Fruit fly (Drosophila melanogaster) whole organism, embryonic: Measurements from ENCODE around the gene CG8300.
A peak's percentile ranks its signal among the peaks of the same experiment; 100 is the strongest.

Source experiments
- Awh ChIP-seq: fragments of 200-800 bp; sonication (Bioruptor generic); IDR thresholded peaks from 2 replicates; pipeline ENCODE4, ENCODE4 v1.3.6; 2022; ENCODE audit warnings: missing biosample characterization, missing genetic modification characterization
- Bdp1 ChIP-seq: fragments of 200-800 bp; sonication (Bioruptor generic); optimal IDR thresholded peaks from 3 replicates; lab custom pipeline; 2016; ENCODE audit warnings: missing biosample characterization, missing genetic modification characterization
- CG10147 ChIP-seq: fragments of 200-800 bp; sonication (Bioruptor generic); optimal IDR thresholded peaks from 2 replicates; lab custom pipeline; 2019; ENCODE audit warnings: missing biosample characterization, mild to moderate bottlenecking, missing genetic modification characterization, moderate library complexity
- CG1024 ChIP-seq: fragments of 200-800 bp; sonication (Bioruptor generic); IDR thresholded peaks from 2 replicates; pipeline ENCODE4 v1.3.6; 2022; ENCODE audit warnings: missing biosample characterization, missing genetic modification characterization
- CG10274 ChIP-seq: fragments of 200-800 bp; sonication (Bioruptor generic); optimal IDR thresholded peaks from 3 replicates; lab custom pipeline; 2017; ENCODE audit warnings: missing biosample characterization, mild to moderate bottlenecking, missing genetic modification characterization
- CG11560 ChIP-seq: fragments of 200-800 bp; sonication (Bioruptor generic); IDR thresholded peaks from 3 replicates; pipeline ENCODE4 v1.3.6; 2022; ENCODE audit warnings: missing biosample characterization, missing genetic modification characterization
- CG1602 ChIP-seq: fragments of 200-800 bp; sonication (Bioruptor generic); optimal IDR thresholded peaks from 3 replicates; lab custom pipeline; 2016; ENCODE audit warnings: missing biosample characterization, missing genetic modification characterization
- CG16779 ChIP-seq: fragments of 200-800 bp; sonication (Bioruptor generic); IDR thresholded peaks from 2 replicates; pipeline ENCODE4 v1.3.6; 2022; ENCODE audit warnings: missing biosample characterization, missing genetic modification characterization
- CG18764 ChIP-seq: fragments of 200-800 bp; sonication (Bioruptor generic); optimal IDR thresholded peaks from 3 replicates; lab custom pipeline; 2016; ENCODE audit warnings: missing biosample characterization, missing genetic modification characterization
- CG2129 ChIP-seq: fragments of 200-800 bp; sonication (Bioruptor generic); IDR thresholded peaks from 2 replicates; pipeline ENCODE4 v1.3.6; 2022; ENCODE audit warnings: missing biosample characterization, missing genetic modification characterization; ENCODE audit not compliant: partially characterized antibody
- CG2199 ChIP-seq: fragments of 200-800 bp; sonication (Bioruptor generic); IDR thresholded peaks from 3 replicates; pipeline ENCODE4 v1.3.6; 2022; ENCODE audit warnings: missing biosample characterization, missing genetic modification characterization
- CG31441 ChIP-seq: fragments of 200-800 bp; sonication (Bioruptor generic); IDR thresholded peaks from 2 replicates; pipeline ENCODE4 v1.3.6; 2022; ENCODE audit warnings: missing biosample characterization, missing genetic modification characterization
- CG32532 ChIP-seq: fragments of 200-800 bp; sonication (Bioruptor generic); IDR thresholded peaks from 2 replicates; pipeline ENCODE4 v1.3.6; 2022; ENCODE audit warnings: missing biosample characterization, missing genetic modification characterization
- CG33557 ChIP-seq: fragments of 200-800 bp; sonication (Bioruptor generic); optimal IDR thresholded peaks from 2 replicates; lab custom pipeline; 2019; ENCODE audit warnings: missing biosample characterization, mild to moderate bottlenecking, missing genetic modification characterization, moderate library complexity
- CG3726 ChIP-seq: fragments of 200-800 bp; sonication (Bioruptor generic); IDR thresholded peaks from 3 replicates; pipeline ENCODE4, ENCODE4 v1.3.6; 2022; ENCODE audit warnings: missing biosample characterization, missing genetic modification characterization
- CG3847 ChIP-seq: fragments of 200-800 bp; sonication (Bioruptor generic); IDR thresholded peaks from 2 replicates; pipeline ENCODE4 v1.3.6; 2022; ENCODE audit warnings: missing biosample characterization, missing genetic modification characterization
- CG4730 ChIP-seq: fragments of 200-800 bp; sonication (Bioruptor generic); IDR thresholded peaks from 2 replicates; pipeline ENCODE4 v1.3.6; 2022; ENCODE audit warnings: missing biosample characterization, missing genetic modification characterization
- CG4854 ChIP-seq: fragments of 200-800 bp; sonication (Bioruptor generic); optimal IDR thresholded peaks from 2 replicates; lab custom pipeline; 2016; ENCODE audit warnings: missing biosample characterization, missing genetic modification characterization, inconsistent platforms
- CG5245 ChIP-seq: fragments of 200-800 bp; sonication (Bioruptor generic); optimal IDR thresholded peaks from 3 replicates; lab custom pipeline; 2016; ENCODE audit warnings: missing biosample characterization, missing genetic modification characterization
- CG7928 ChIP-seq: fragments of 200-800 bp; sonication (Bioruptor generic); optimal IDR thresholded peaks from 2 replicates; lab custom pipeline; 2017; ENCODE audit warnings: missing biosample characterization, mild to moderate bottlenecking, missing genetic modification characterization
- CG8388 ChIP-seq: fragments of 200-800 bp; sonication (Bioruptor generic); optimal IDR thresholded peaks from 2 replicates; lab custom pipeline; 2019; ENCODE audit warnings: missing biosample characterization, mild to moderate bottlenecking, missing genetic modification characterization, moderate library complexity
- CG9215 ChIP-seq: fragments of 200-800 bp; sonication (Bioruptor generic); IDR thresholded peaks from 2 replicates; pipeline ENCODE4 v1.3.6; 2022; ENCODE audit warnings: missing biosample characterization, missing genetic modification characterization
- Dbx ChIP-seq: fragments of 200-800 bp; sonication (Bioruptor generic); IDR thresholded peaks from 3 replicates; pipeline ENCODE4 v1.3.6; 2022; ENCODE audit warnings: missing biosample characterization, missing genetic modification characterization
- Doc2 ChIP-seq: fragments of 200-800 bp; sonication (Bioruptor generic); IDR thresholded peaks from 2 replicates; pipeline ENCODE4 v1.3.6; 2022; ENCODE audit warnings: missing biosample characterization, missing genetic modification characterization
- Dref ChIP-seq: fragments of 200-800 bp; sonication (Bioruptor generic); IDR thresholded peaks from 2 replicates; pipeline ENCODE4 v1.3.6; 2022; ENCODE audit warnings: missing biosample characterization, missing genetic modification characterization
- Fer2 ChIP-seq: fragments of 200-800 bp; sonication (Bioruptor generic); optimal IDR thresholded peaks from 2 replicates; lab custom pipeline; 2018; ENCODE audit warnings: missing biosample characterization, mild to moderate bottlenecking, missing genetic modification characterization, moderate library complexity
- Gug ChIP-seq: fragments of 200-800 bp; sonication (Bioruptor generic); IDR thresholded peaks from 4 replicates; pipeline ENCODE4 v1.3.6; 2022; ENCODE audit warnings: missing biosample characterization, missing genetic modification characterization
- HHEX ChIP-seq: fragments of 200-800 bp; sonication (Bioruptor generic); optimal IDR thresholded peaks from 3 replicates; lab custom pipeline; 2017; ENCODE audit warnings: missing biosample characterization, mild to moderate bottlenecking, missing genetic modification characterization, missing genetic modification reagents
- Sox102F ChIP-seq: fragments of 200-800 bp; sonication (Bioruptor generic); optimal IDR thresholded peaks from 2 replicates; lab custom pipeline; 2018; ENCODE audit warnings: missing biosample characterization, mild to moderate bottlenecking, missing genetic modification characterization, moderate library complexity
- Ssrp ChIP-seq: fragments of 200-800 bp; sonication (Bioruptor generic); optimal IDR thresholded peaks from 2 replicates; lab custom pipeline; 2018; ENCODE audit warnings: missing biosample characterization, mild to moderate bottlenecking, missing genetic modification characterization, moderate library complexity
- Trl ChIP-seq, 3 experiments: fragments of >200 bp in 2 of 3; fragments of 200-800 bp in 1 of 3; sonication (Bioruptor generic) in 1 of 3; optimal IDR thresholded peaks; 2 replicates in 1 of 3; 3 replicates in 2 of 3; lab custom pipeline; 2016 to 2017; ENCODE audit warnings: missing biosample characterization in 1 of 3, missing genetic modification characterization in 1 of 3
- al ChIP-seq: fragments of 200-800 bp; sonication (Bioruptor generic); IDR thresholded peaks from 2 replicates; pipeline ENCODE4 v1.3.6; 2022; ENCODE audit warnings: missing biosample characterization, missing genetic modification characterization
- az2 ChIP-seq: fragments of 200-800 bp; sonication (Bioruptor generic); optimal IDR thresholded peaks from 3 replicates; lab custom pipeline; 2016; ENCODE audit warnings: missing biosample characterization, missing genetic modification characterization
- bbx ChIP-seq: fragments of 200-800 bp; sonication (Bioruptor generic); IDR thresholded peaks from 2 replicates; pipeline ENCODE4 v1.3.6; 2022; ENCODE audit warnings: missing biosample characterization, missing genetic modification characterization; ENCODE audit not compliant: partially characterized antibody
- cato ChIP-seq: fragments of 200-800 bp; sonication (Bioruptor generic); optimal IDR thresholded peaks from 2 replicates; lab custom pipeline; 2016; ENCODE audit warnings: missing biosample characterization, missing genetic modification characterization, borderline replicate concordance
- caup ChIP-seq: fragments of 200-800 bp; sonication (Bioruptor generic); optimal IDR thresholded peaks from 3 replicates; lab custom pipeline; 2017; ENCODE audit warnings: missing biosample characterization, mild to moderate bottlenecking, missing genetic modification characterization, moderate library complexity; ENCODE audit not compliant: severe bottlenecking
- crol ChIP-seq: fragments of 200-800 bp; sonication (Bioruptor generic); IDR thresholded peaks from 2 replicates; pipeline ENCODE4 v1.3.6; 2022; ENCODE audit warnings: missing biosample characterization, missing genetic modification characterization
- crp ChIP-seq, 2 experiments: fragments of 200-800 bp; sonication (Bioruptor generic); optimal IDR thresholded peaks; 2 replicates in 1 of 2; 3 replicates in 1 of 2; lab custom pipeline; 2017; ENCODE audit warnings: missing biosample characterization in 2 of 2, missing genetic modification characterization in 2 of 2, mild to moderate bottlenecking in 1 of 2, moderate library complexity in 1 of 2
- dmrt99B ChIP-seq: fragments of 200-800 bp; sonication (Bioruptor generic); optimal IDR thresholded peaks from 2 replicates; lab custom pipeline; 2018; ENCODE audit warnings: missing biosample characterization, mild to moderate bottlenecking, missing genetic modification characterization, moderate library complexity
- en ChIP-seq: fragments of 200-800 bp; sonication (Bioruptor generic); optimal IDR thresholded peaks from 2 replicates; lab custom pipeline; 2016; ENCODE audit warnings: missing biosample characterization, missing genetic modification characterization
- exex ChIP-seq: fragments of 200-800 bp; sonication (Bioruptor generic); optimal IDR thresholded peaks from 4 replicates; lab custom pipeline; 2018; ENCODE audit warnings: missing biosample characterization, mild to moderate bottlenecking, missing genetic modification characterization, moderate library complexity
- ftz-f1 ChIP-seq: fragments of 200-800 bp; sonication (Bioruptor generic); optimal IDR thresholded peaks from 2 replicates; lab custom pipeline; 2016; ENCODE audit warnings: missing biosample characterization, missing genetic modification characterization
- gcm ChIP-seq: fragments of 200-800 bp; sonication (Bioruptor generic); optimal IDR thresholded peaks from 2 replicates; lab custom pipeline; 2019; ENCODE audit warnings: missing biosample characterization, mild to moderate bottlenecking, missing genetic modification characterization, moderate library complexity
- gsb ChIP-seq: fragments of 200-800 bp; sonication (Bioruptor generic); IDR thresholded peaks from 2 replicates; pipeline ENCODE4 v1.3.6; 2022; ENCODE audit warnings: missing biosample characterization, missing genetic modification characterization
- hbn ChIP-seq: fragments of 200-800 bp; sonication (Bioruptor generic); IDR thresholded peaks from 2 replicates; pipeline ENCODE4 v1.3.6; 2022; ENCODE audit warnings: missing biosample characterization, missing genetic modification characterization; ENCODE audit not compliant: partially characterized antibody
- luna ChIP-seq: fragments of 200-800 bp; sonication (Bioruptor generic); optimal IDR thresholded peaks from 2 replicates; lab custom pipeline; 2016; ENCODE audit warnings: missing biosample characterization, missing genetic modification characterization
- mld ChIP-seq: fragments of 200-800 bp; sonication (Bioruptor generic); IDR thresholded peaks from 3 replicates; pipeline ENCODE4 v1.3.6; 2022; ENCODE audit warnings: missing biosample characterization, missing genetic modification characterization; ENCODE audit not compliant: partially characterized antibody
- tll ChIP-seq, 2 experiments: fragments of 200-800 bp in 1 of 2; fragments of >200 bp in 1 of 2; sonication (Bioruptor generic) in 1 of 2; optimal IDR thresholded peaks; 2 replicates each; lab custom pipeline; 2017 to 2019; ENCODE audit warnings: missing biosample characterization in 2 of 2, missing genetic modification characterization in 2 of 2, mild to moderate bottlenecking in 1 of 2, moderate library complexity in 1 of 2
- zen ChIP-seq: fragments of 200-800 bp; sonication (Bioruptor generic); optimal IDR thresholded peaks from 3 replicates; lab custom pipeline; 2018; ENCODE audit warnings: missing biosample characterization, mild to moderate bottlenecking, missing genetic modification characterization, moderate library complexity

The CG8300 gene

DNA sequence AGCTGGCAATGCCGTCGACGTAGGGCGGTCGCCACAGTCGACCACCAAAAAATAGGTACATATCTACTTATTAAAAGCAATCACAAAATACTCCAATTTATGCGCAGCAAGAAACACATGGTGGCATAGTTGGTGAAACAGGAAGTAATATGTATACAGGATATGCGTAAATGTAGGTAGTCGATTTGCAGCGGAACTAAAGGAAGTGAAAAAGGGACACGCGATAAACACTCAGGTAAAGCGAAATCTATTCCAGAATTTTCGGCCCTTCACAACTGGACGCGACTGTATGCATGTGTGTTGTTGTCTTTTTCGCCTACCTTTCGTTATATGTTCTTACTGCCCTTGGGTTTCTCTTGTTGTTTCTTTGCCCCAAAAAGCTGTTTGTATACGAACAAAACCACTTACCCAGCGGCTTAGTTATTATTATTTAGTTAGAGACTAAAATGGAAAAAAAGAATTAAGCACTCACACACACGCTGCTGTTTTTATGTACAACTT lies 8.1 kb upstream of the CG8300 start (continued):
- peak; percentile 70 for TF ChIP-seq Fer2
- peak; percentile 48 for TF ChIP-seq CG7928
- peak; percentile 46 for TF ChIP-seq CG4854
- TF ChIP-seq mld, result no peak
- no peak for TF ChIP-seq bbx (GFP tag; lab: Robert Waterston, UW)
- TF ChIP-seq CG2129 (GFP tag; lab: Robert Waterston, UW), result no peak
- TF ChIP-seq Ssrp (tag; lab: Kevin White, UChicago), result peak; percentile 81
- TF ChIP-seq tll (GFP tag; optimal IDR thresholded peaks at IDR 0.05; lab: Kevin White, UChicago), result peak in 1 of 2 experiments; percentile 13
- TF ChIP-seq HHEX (GFP tag; lab: Kevin White, UChicago), result peak; percentile 85
- TF ChIP-seq CG10147 (GFP tag; lab: Kevin White, UChicago), result peak; percentile 86
- TF ChIP-seq CG1602 (GFP tag; lab: Kevin White, UChicago), result peak; percentile 50
- 0 out of 3 replicates have a peak, but pooled peaks have one; percentile 51 for TF ChIP-seq CG11560 (tag; lab: Robert Waterston, UW)
- TF ChIP-seq CG10274 (GFP tag; lab: Kevin White, UChicago), result peak; percentile 76
- TF ChIP-seq CG9215, result peak; percentile 88
- TF ChIP-seq gcm (GFP tag; lab: Kevin White, UChicago), result peak; percentile 73
- peak; percentile 73 for TF ChIP-seq Bdp1 (GFP tag; lab: Kevin White, UChicago)
- no peak for TF ChIP-seq crol (GFP tag; lab: Robert Waterston, UW)
- no peak; the same call in 2 of the 3 replicates for TF ChIP-seq CG3726 (GFP tag; lab: Robert Waterston, UW)
- TF ChIP-seq az2 (GFP tag; lab: Kevin White, UChicago), result peak; percentile 69
- no peak for TF ChIP-seq hbn (GFP tag; lab: Robert Waterston, UW)
- TF ChIP-seq luna (GFP tag; lab: Kevin White, UChicago), result peak; percentile 45
- peak; percentile 76 for TF ChIP-seq Dbx
- peak; percentile 73 for TF ChIP-seq Sox102F (GFP tag; lab: Kevin White, UChicago)
- TF ChIP-seq CG32532, result peak; percentile 86
- peak; percentile 49 for TF ChIP-seq CG18764 (GFP tag; lab: Kevin White, UChicago)
- TF ChIP-seq CG3847 (GFP tag; lab: Robert Waterston, UW), result peak; percentile 61
- TF ChIP-seq exex, result peak; percentile 43
- TF ChIP-seq CG16779, result 0 out of 2 replicates have a peak, but pooled peaks have one; percentile 47
- TF ChIP-seq Awh (GFP tag; lab: Robert Waterston, UW), result peak; percentile 50; the same call in 1 of the 2 replicates
- TF ChIP-seq dmrt99B (tag; lab: Kevin White, UChicago), result peak; percentile 89
- peak; percentile 42 for TF ChIP-seq ftz-f1 (GFP tag; lab: Kevin White, UChicago)
- TF ChIP-seq caup (GFP tag; lab: Kevin White, UChicago), result peak; percentile 82
- TF ChIP-seq CG5245, result peak; percentile 53
- no peak for TF ChIP-seq Trl (optimal IDR thresholded peaks at IDR 0.05; lab: Kevin White, UChicago)
- TF ChIP-seq Trl (GFP tag; optimal IDR thresholded peaks at IDR 0.05; lab: Kevin White, UChicago), result peak; percentile 47
- no peak for TF ChIP-seq cato
- peak; percentile 15; the same call in 1 of the 2 replicates for TF ChIP-seq Doc2 (GFP tag; lab: Robert Waterston, UW)
- TF ChIP-seq CG2199 (GFP tag; lab: Robert Waterston, UW), result peak; percentile 57; the same call in 1 of the 3 replicates
- peak; percentile 47 for TF ChIP-seq zen
- no peak for TF ChIP-seq Dref (GFP tag; lab: Robert Waterston, UW)
- TF ChIP-seq CG31441, result peak; percentile 83
- TF ChIP-seq gsb (GFP tag; lab: Robert Waterston, UW), result peak; percentile 75
- peak; percentile 84 for TF ChIP-seq CG33557 (GFP tag; lab: Kevin White, UChicago)
- peak; percentile 35 for TF ChIP-seq en (GFP tag; lab: Kevin White, UChicago)
- peak; percentile 63 for TF ChIP-seq al
- no peak for TF ChIP-seq CG1024
- peak; percentile 52 for TF ChIP-seq CG4730 (GFP tag; lab: Robert Waterston, UW)
- peak in 1 of 2 experiments; percentile 42 for TF ChIP-seq crp (GFP tag; optimal IDR thresholded peaks at IDR 0.05; lab: Kevin White, UChicago)
- TF ChIP-seq CG8388 (GFP tag; lab: Kevin White, UChicago), result peak; percentile 80
- TF ChIP-seq Gug (GFP tag; lab: Robert Waterston, UW), result peak; percentile 65; the same call in 3 of the 4 replicates
